Fruit fly (Drosophila melanogaster) whole organism, embryonic: ENCODE data around the gene CG11970.
A peak's percentile ranks its signal among the peaks of the same experiment; 100 is the strongest.

Source experiments
- Blimp-1 ChIP-seq: fragments of 200-800 bp; sonication (Bioruptor generic); optimal IDR thresholded peaks from 3 replicates; lab custom pipeline; 2018; ENCODE audit warnings: missing biosample characterization, missing genetic modification characterization, mild to moderate bottlenecking, moderate library complexity, missing genetic modification reagents
- CG11093 ChIP-seq: fragments of 200-800 bp; sonication (Bioruptor generic); IDR thresholded peaks from 3 replicates; pipeline ENCODE4 v1.3.6; 2022; ENCODE audit warnings: missing biosample characterization, missing genetic modification characterization
- CG11456 ChIP-seq: fragments of 200-800 bp; sonication (Bioruptor generic); IDR thresholded peaks from 3 replicates; pipeline ENCODE4 v1.3.6; 2022; ENCODE audit warnings: missing biosample characterization, missing genetic modification characterization
- CG13287 ChIP-seq: fragments of 200-800 bp; sonication (Bioruptor generic); IDR thresholded peaks from 2 replicates; pipeline ENCODE4 v1.3.6; 2022; ENCODE audit warnings: missing biosample characterization, missing genetic modification characterization; ENCODE audit not compliant: partially characterized antibody
- CG14050 ChIP-seq: fragments of 200-800 bp; sonication (Bioruptor generic); IDR thresholded peaks from 3 replicates; pipeline ENCODE4 v1.3.6; 2022; ENCODE audit warnings: missing biosample characterization, missing genetic modification characterization
- CG17361 ChIP-seq: fragments of 200-800 bp; sonication (Bioruptor generic); IDR thresholded peaks from 3 replicates; pipeline ENCODE4 v1.3.6; 2022; ENCODE audit warnings: missing biosample characterization, missing genetic modification characterization
- CG17612 ChIP-seq: fragments of 200-800 bp; sonication (Bioruptor generic); IDR thresholded peaks from 2 replicates; pipeline ENCODE4 v1.3.6; 2022; ENCODE audit warnings: missing biosample characterization, missing genetic modification characterization
- CG18011 ChIP-seq: fragments of 200-800 bp; sonication (Bioruptor generic); optimal IDR thresholded peaks from 2 replicates; lab custom pipeline; 2017; ENCODE audit warnings: missing biosample characterization, missing genetic modification characterization, mild to moderate bottlenecking, moderate library complexity, missing genotype
- CG3281 ChIP-seq: fragments of 200-800 bp; sonication (Bioruptor generic); optimal IDR thresholded peaks from 3 replicates; lab custom pipeline; 2017; ENCODE audit warnings: missing biosample characterization, mild to moderate bottlenecking, missing genetic modification characterization
- CG4360 ChIP-seq: fragments of 200-800 bp; sonication (Bioruptor generic); IDR thresholded peaks from 2 replicates; pipeline ENCODE4 v1.3.6; 2022; ENCODE audit warnings: missing biosample characterization, missing genetic modification characterization
- CG4424 ChIP-seq: fragments of 200-800 bp; sonication (Bioruptor generic); optimal IDR thresholded peaks from 3 replicates; lab custom pipeline; 2016; ENCODE audit warnings: missing biosample characterization, missing genetic modification characterization
- CG6689 ChIP-seq: fragments of 200-800 bp; sonication (Bioruptor generic); IDR thresholded peaks from 2 replicates; pipeline ENCODE4 v1.3.6; 2022; ENCODE audit warnings: missing biosample characterization, missing genetic modification characterization
- CG8388 ChIP-seq: fragments of 200-800 bp; sonication (Bioruptor generic); optimal IDR thresholded peaks from 2 replicates; lab custom pipeline; 2019; ENCODE audit warnings: missing biosample characterization, mild to moderate bottlenecking, missing genetic modification characterization, moderate library complexity
- CG9727 ChIP-seq: fragments of 200-800 bp; sonication (Bioruptor generic); optimal IDR thresholded peaks from 3 replicates; lab custom pipeline; 2017; ENCODE audit warnings: missing biosample characterization, mild to moderate bottlenecking, missing genetic modification characterization
- Camta ChIP-seq: fragments of 200-800 bp; sonication (Bioruptor generic); optimal IDR thresholded peaks from 2 replicates; lab custom pipeline; 2016; ENCODE audit warnings: missing biosample characterization, missing genetic modification characterization
- Dll ChIP-seq: fragments of 200-800 bp; sonication (Bioruptor generic); IDR thresholded peaks from 4 replicates; pipeline ENCODE4 v1.3.6; 2022; ENCODE audit warnings: missing biosample characterization, missing genetic modification characterization; ENCODE audit not compliant: partially characterized antibody
- Ets65A ChIP-seq: fragments of 200-800 bp; sonication (Bioruptor generic); peaks from one replicate; lab custom pipeline; 2016; ENCODE audit warnings: missing biosample characterization, missing genetic modification characterization
- HLH4C ChIP-seq: fragments of 200-800 bp; sonication (Bioruptor generic); IDR thresholded peaks from 3 replicates; pipeline ENCODE4 v1.3.6; 2022; ENCODE audit warnings: missing biosample characterization, missing genetic modification characterization; ENCODE audit not compliant: partially characterized antibody
- Hey ChIP-seq: fragments of 200-800 bp; sonication (Bioruptor generic); optimal IDR thresholded peaks from 3 replicates; lab custom pipeline; 2018; ENCODE audit warnings: missing biosample characterization, mild to moderate bottlenecking, missing genetic modification characterization
- MBD-R2 ChIP-seq: fragments of 200-800 bp; sonication (Bioruptor generic); IDR thresholded peaks from 2 replicates; pipeline ENCODE4 v1.3.6; 2022; ENCODE audit warnings: missing biosample characterization, missing genetic modification characterization
- Mes4 ChIP-seq: fragments of 200-800 bp; sonication (Bioruptor generic); optimal IDR thresholded peaks from 2 replicates; lab custom pipeline; 2016; ENCODE audit warnings: missing biosample characterization, missing genetic modification characterization
- NC2β ChIP-seq: fragments of 200-800 bp; sonication (Bioruptor generic); optimal IDR thresholded peaks from 2 replicates; lab custom pipeline; 2016; ENCODE audit warnings: missing biosample characterization, missing genetic modification characterization
- NFAT ChIP-seq: fragments of 200-800 bp; sonication (Bioruptor generic); IDR thresholded peaks from 2 replicates; pipeline ENCODE4 v1.3.6; 2022; ENCODE audit warnings: missing biosample characterization, missing genetic modification characterization
- Neu2 ChIP-seq: fragments of 200-800 bp; sonication (Bioruptor generic); optimal IDR thresholded peaks from 3 replicates; lab custom pipeline; 2016; ENCODE audit warnings: missing biosample characterization, missing genetic modification characterization, borderline replicate concordance
- Scr ChIP-seq: fragments of 200-800 bp; sonication (Bioruptor generic); IDR thresholded peaks from 2 replicates; pipeline ENCODE4 v1.3.6; 2022; ENCODE audit warnings: missing biosample characterization, missing genetic modification characterization; ENCODE audit not compliant: partially characterized antibody
- Sin3A ChIP-seq: fragments of >200 bp; optimal IDR thresholded peaks from 2 replicates; lab custom pipeline; 2018
- Spps ChIP-seq: fragments of 200-800 bp; sonication (Bioruptor generic); optimal IDR thresholded peaks from 2 replicates; lab custom pipeline; 2018; ENCODE audit warnings: missing biosample characterization, mild to moderate bottlenecking, missing genetic modification characterization
- TFAM ChIP-seq: fragments of 200-800 bp; sonication (Bioruptor generic); optimal IDR thresholded peaks from 2 replicates; lab custom pipeline; 2017; ENCODE audit warnings: missing biosample characterization, missing genetic modification characterization, inconsistent platforms
- abd-A ChIP-seq: fragments of 200-800 bp; sonication (Bioruptor generic); optimal IDR thresholded peaks from 3 replicates; lab custom pipeline; 2019; ENCODE audit warnings: missing biosample characterization, mild to moderate bottlenecking, missing genetic modification characterization, moderate library complexity
- amos ChIP-seq: fragments of 200-800 bp; sonication (Bioruptor generic); IDR thresholded peaks from 2 replicates; pipeline ENCODE4 v1.3.6; 2022; ENCODE audit warnings: missing biosample characterization, missing genetic modification characterization; ENCODE audit not compliant: partially characterized antibody
- ato ChIP-seq: fragments of 200-800 bp; sonication (Bioruptor generic); IDR thresholded peaks from 2 replicates; pipeline ENCODE4 v1.3.6; 2022; ENCODE audit warnings: missing biosample characterization, missing genetic modification characterization; ENCODE audit not compliant: partially characterized antibody
- crol ChIP-seq: fragments of 200-800 bp; sonication (Bioruptor generic); IDR thresholded peaks from 2 replicates; pipeline ENCODE4 v1.3.6; 2022; ENCODE audit warnings: missing biosample characterization, missing genetic modification characterization
- dm ChIP-seq: fragments of 200-800 bp; sonication (Bioruptor generic); optimal IDR thresholded peaks from 3 replicates; lab custom pipeline; 2016; ENCODE audit warnings: missing biosample characterization, missing genetic modification characterization
- ewg ChIP-seq: fragments of 200-800 bp; sonication (Bioruptor generic); optimal IDR thresholded peaks from 3 replicates; lab custom pipeline; 2017; ENCODE audit warnings: mild to moderate bottlenecking, missing biosample characterization, missing genetic modification reagents, missing genetic modification characterization
- fru ChIP-seq: fragments of >200 bp; optimal IDR thresholded peaks from 2 replicates; lab custom pipeline; 2017
- gcm ChIP-seq: fragments of 200-800 bp; sonication (Bioruptor generic); optimal IDR thresholded peaks from 2 replicates; lab custom pipeline; 2019; ENCODE audit warnings: missing biosample characterization, mild to moderate bottlenecking, missing genetic modification characterization, moderate library complexity
- grn ChIP-seq: fragments of 200-800 bp; sonication (Bioruptor generic); optimal IDR thresholded peaks from 3 replicates; lab custom pipeline; 2017; ENCODE audit warnings: missing biosample characterization, missing genetic modification characterization
- kni ChIP-seq: fragments of 200-800 bp; sonication (Bioruptor generic); optimal IDR thresholded peaks from 3 replicates; lab custom pipeline; 2017; ENCODE audit warnings: mild to moderate bottlenecking, missing biosample characterization, missing genetic modification reagents, missing genetic modification characterization
- odd ChIP-seq: fragments of 200-800 bp; sonication (Bioruptor generic); optimal IDR thresholded peaks from 2 replicates; lab custom pipeline; 2017; ENCODE audit warnings: missing biosample characterization, mild to moderate bottlenecking, missing genetic modification characterization
- seq ChIP-seq: fragments of 200-800 bp; sonication (Bioruptor generic); IDR thresholded peaks from 2 replicates; pipeline ENCODE4 v1.3.6; 2022; ENCODE audit warnings: missing biosample characterization, missing genetic modification characterization
- sna ChIP-seq: fragments of 200-800 bp; sonication (Bioruptor generic); IDR thresholded peaks from 2 replicates; pipeline ENCODE4 v1.3.6; 2022; ENCODE audit warnings: missing biosample characterization, missing genetic modification characterization; ENCODE audit not compliant: partially characterized antibody
- sob ChIP-seq: fragments of 200-800 bp; sonication (Bioruptor generic); IDR thresholded peaks from 2 replicates; pipeline ENCODE4 v1.3.6; 2022; ENCODE audit warnings: missing biosample characterization, missing genetic modification characterization
- ssp ChIP-seq: fragments of 200-800 bp; sonication (Bioruptor generic); IDR thresholded peaks from 2 replicates; pipeline ENCODE4 v1.3.6; 2022; ENCODE audit warnings: missing biosample characterization, missing genetic modification characterization
- tgo ChIP-seq: fragments of 200-800 bp; sonication (Bioruptor generic); IDR thresholded peaks from 3 replicates; pipeline ENCODE4 v1.3.6; 2022; ENCODE audit warnings: missing biosample characterization, missing genetic modification characterization
- tna ChIP-seq: fragments of 200-800 bp; sonication (Bioruptor generic); IDR thresholded peaks from 2 replicates; pipeline ENCODE4 v1.3.6; 2022; ENCODE audit warnings: missing biosample characterization, missing genetic modification characterization; ENCODE audit not compliant: partially characterized antibody
- wek ChIP-seq: fragments of 200-800 bp; sonication (Bioruptor generic); optimal IDR thresholded peaks from 3 replicates; lab custom pipeline; 2018; ENCODE audit warnings: missing biosample characterization, mild to moderate bottlenecking, missing genetic modification characterization, moderate library complexity
- zfh1 ChIP-seq: fragments of 200-800 bp; sonication (Bioruptor generic); IDR thresholded peaks from 3 replicates; pipeline ENCODE4 v1.3.6; 2022; ENCODE audit warnings: missing biosample characterization, missing genetic modification characterization

Gene CG11970

dm6 chr3R:8945502-8946324 lies 38.8 kb upstream of the CG11970 start (continued):
- TF ChIP-seq CG3281 (GFP tag; lab: Kevin White, UChicago) (peak; percentile 71), CG13287 (GFP tag; lab: Robert Waterston, UW) (no peak), tna (GFP tag; lab: Robert Waterston, UW) (no peak), Scr (GFP tag; lab: Robert Waterston, UW) (no peak), Camta (peak; percentile 5), sna (no peak), MBD-R2 (GFP tag; lab: Robert Waterston, UW) (peak; percentile 36; the same call in 1 of the 2 replicates), amos (GFP tag; lab: Robert Waterston, UW) (no peak), CG14050 (peak; percentile 69; the same call in 2 of the 3 replicates), gcm (GFP tag; lab: Kevin White, UChicago) (peak; percentile 87), CG4424 (GFP tag; lab: Kevin White, UChicago) (peak; percentile 84), CG17612 (peak; percentile 61), CG11456 (GFP tag; lab: Robert Waterston, UW) (peak; percentile 75; the same call in 1 of the 3 replicates), wek (GFP tag; lab: Kevin White, UChicago) (no peak), grn (no peak), CG9727 (GFP tag; lab: Kevin White, UChicago) (peak; percentile 67), zfh1 (GFP tag; lab: Robert Waterston, UW) (peak; percentile 77), odd (GFP tag; lab: Kevin White, UChicago) (peak; percentile 87), ato (GFP tag; lab: Robert Waterston, UW) (no peak), Neu2 (no peak), NFAT (GFP tag; lab: Robert Waterston, UW) (peak; percentile 53; the same call in 1 of the 2 replicates), Sin3A (lab: Kevin White, UChicago) (no peak), CG8388 (GFP tag; lab: Kevin White, UChicago) (peak; percentile 91), sob (GFP tag; lab: Robert Waterston, UW) (peak; percentile 83), Ets65A (GFP tag; lab: Kevin White, UChicago) (peak; percentile 90), TFAM (GFP tag; lab: Kevin White, UChicago) (no peak)

dm6 chr3R:8946429-8946828 lies 38.1 kb upstream of the CG11970 start:
- TF ChIP-seq kni (GFP tag; lab: Kevin White, UChicago), result peak; percentile 83
- TF ChIP-seq crol (GFP tag; lab: Robert Waterston, UW), result peak; percentile 39; the same call in 1 of the 2 replicates
- TF ChIP-seq Blimp-1 (GFP tag; lab: Kevin White, UChicago), result peak; percentile 94
- TF ChIP-seq NC2β (GFP tag; lab: Kevin White, UChicago), result no peak
- TF ChIP-seq tgo (GFP tag; lab: Robert Waterston, UW), result 0 out of 3 replicates have a peak, but pooled peaks have one; percentile 29
- no peak for TF ChIP-seq ssp (GFP tag; lab: Robert Waterston, UW)
- TF ChIP-seq CG4360 (GFP tag; lab: Robert Waterston, UW), result peak; percentile 24; the same call in 1 of the 2 replicates
- no peak for TF ChIP-seq CG17361 (GFP tag; lab: Robert Waterston, UW)
- no peak for TF ChIP-seq seq (GFP tag; lab: Robert Waterston, UW)

- TF ChIP-seq fru (lab: Kevin White, UChicago) (no peak), Dll (no peak), CG11093 (no peak), HLH4C (GFP tag; lab: Robert Waterston, UW) (no peak), CG6689 (GFP tag; lab: Robert Waterston, UW) (no peak), dm (GFP tag; lab: Kevin White, UChicago) (no peak), CG18011 (no peak), abd-A (tag; lab: Kevin White, UChicago) (no peak), CG4360 (GFP tag; lab: Robert Waterston, UW) (peak; percentile 73), Hey (tag; lab: Kevin White, UChicago) (no peak), Mes4 (GFP tag; lab: Kevin White, UChicago) (no peak), CG9727 (GFP tag; lab: Kevin White, UChicago) (no peak), Spps (no peak), ewg (GFP tag; lab: Kevin White, UChicago) (no peak)
Measured at dm6 chr3R:8947757-8948428, 36.6 kb upstream of the CG11970 start.
